Fruit fly (Drosophila melanogaster) whole organism, embryonic: Measurements from ENCODE around the gene RpL36.
A peak's percentile ranks its signal among the peaks of the same experiment; 100 is the strongest.

Experiments used
- CG1024 ChIP-seq: fragments of 200-800 bp; sonication (Bioruptor generic); IDR thresholded peaks from 2 replicates; pipeline ENCODE4 v1.3.6; 2022; ENCODE audit warnings: missing biosample characterization, missing genetic modification characterization
- CG11504 ChIP-seq: fragments of 200-800 bp; sonication (Bioruptor generic); optimal IDR thresholded peaks from 3 replicates; lab custom pipeline; 2019; ENCODE audit warnings: missing biosample characterization, mild to moderate bottlenecking, missing genetic modification characterization, moderate library complexity
- CG12219 ChIP-seq: fragments of 200-800 bp; sonication (Bioruptor generic); optimal IDR thresholded peaks from 3 replicates; lab custom pipeline; 2018; ENCODE audit warnings: missing biosample characterization, mild to moderate bottlenecking, missing genetic modification characterization
- CG13894 ChIP-seq: fragments of 200-800 bp; sonication (Bioruptor generic); optimal IDR thresholded peaks from 3 replicates; lab custom pipeline; 2018; ENCODE audit warnings: missing biosample characterization, mild to moderate bottlenecking, missing genetic modification characterization, moderate library complexity
- CG14014 ChIP-seq: fragments of 200-800 bp; sonication (Bioruptor generic); IDR thresholded peaks from 2 replicates; pipeline ENCODE4 v1.3.6; 2022; ENCODE audit warnings: missing biosample characterization, missing genetic modification characterization
- CG14710 ChIP-seq: fragments of 200-800 bp; sonication (Bioruptor generic); optimal IDR thresholded peaks from 3 replicates; lab custom pipeline; 2019; ENCODE audit warnings: missing biosample characterization, mild to moderate bottlenecking, missing genetic modification characterization, moderate library complexity
- CG15011 ChIP-seq: fragments of 200-800 bp; sonication (Bioruptor generic); optimal IDR thresholded peaks from 3 replicates; lab custom pipeline; 2018; ENCODE audit warnings: missing biosample characterization, mild to moderate bottlenecking, missing genetic modification characterization
- CG15269 ChIP-seq: fragments of 200-800 bp; sonication (Bioruptor generic); optimal IDR thresholded peaks from 2 replicates; lab custom pipeline; 2018; ENCODE audit warnings: missing biosample characterization, mild to moderate bottlenecking, missing genetic modification characterization, moderate library complexity
- CG15514 ChIP-seq: fragments of 200-800 bp; sonication (Bioruptor generic); optimal IDR thresholded peaks from 3 replicates; lab custom pipeline; 2017; ENCODE audit warnings: missing biosample characterization, missing genetic modification characterization, mild to moderate bottlenecking, moderate library complexity, missing genetic modification reagents
- CG17612 ChIP-seq: fragments of 200-800 bp; sonication (Bioruptor generic); IDR thresholded peaks from 2 replicates; pipeline ENCODE4 v1.3.6; 2022; ENCODE audit warnings: missing biosample characterization, missing genetic modification characterization
- CG18764 ChIP-seq: fragments of 200-800 bp; sonication (Bioruptor generic); optimal IDR thresholded peaks from 3 replicates; lab custom pipeline; 2016; ENCODE audit warnings: missing biosample characterization, missing genetic modification characterization
- CG31365 ChIP-seq: fragments of 200-800 bp; sonication (Bioruptor generic); optimal IDR thresholded peaks from 2 replicates; lab custom pipeline; 2018; ENCODE audit warnings: missing biosample characterization, mild to moderate bottlenecking, missing genetic modification characterization
- CG3163 ChIP-seq: fragments of 200-800 bp; sonication (Bioruptor generic); optimal IDR thresholded peaks from 3 replicates; lab custom pipeline; 2016; ENCODE audit warnings: missing biosample characterization, missing genetic modification characterization
- CG3407 ChIP-seq: fragments of 200-800 bp; sonication (Bioruptor generic); optimal IDR thresholded peaks from 2 replicates; lab custom pipeline; 2018; ENCODE audit warnings: missing biosample characterization, mild to moderate bottlenecking, missing genetic modification characterization
- CG3847 ChIP-seq: fragments of 200-800 bp; sonication (Bioruptor generic); IDR thresholded peaks from 2 replicates; pipeline ENCODE4 v1.3.6; 2022; ENCODE audit warnings: missing biosample characterization, missing genetic modification characterization
- CG4404 ChIP-seq: fragments of 200-800 bp; sonication (Bioruptor generic); IDR thresholded peaks from 2 replicates; pipeline ENCODE4 v1.3.6; 2022; ENCODE audit warnings: missing biosample characterization, missing genetic modification characterization
- CG6272 ChIP-seq: fragments of 200-800 bp; sonication (Bioruptor generic); IDR thresholded peaks from 2 replicates; pipeline ENCODE4 v1.3.6; 2022; ENCODE audit warnings: missing biosample characterization, missing genetic modification characterization
- CG6813 ChIP-seq: fragments of 200-800 bp; sonication (Bioruptor generic); optimal IDR thresholded peaks from 2 replicates; lab custom pipeline; 2017; ENCODE audit warnings: missing biosample characterization, missing genetic modification characterization, mild to moderate bottlenecking, moderate library complexity, missing genetic modification reagents
- CG7372 ChIP-seq: fragments of 200-800 bp; sonication (Bioruptor generic); IDR thresholded peaks from 2 replicates; pipeline ENCODE4 v1.3.6; 2022; ENCODE audit warnings: missing biosample characterization, missing genetic modification characterization
- CG7987 ChIP-seq: fragments of 200-800 bp; sonication (Bioruptor generic); optimal IDR thresholded peaks from 2 replicates; lab custom pipeline; 2018; ENCODE audit warnings: missing biosample characterization, mild to moderate bottlenecking, missing genetic modification characterization, moderate library complexity
- CG9609 ChIP-seq: fragments of 200-800 bp; sonication (Bioruptor generic); optimal IDR thresholded peaks from 3 replicates; lab custom pipeline; 2016; ENCODE audit warnings: missing biosample characterization, missing genetic modification characterization
- CG9797 ChIP-seq: fragments of 200-800 bp; sonication (Bioruptor generic); optimal IDR thresholded peaks from 3 replicates; lab custom pipeline; 2018; ENCODE audit warnings: missing biosample characterization, mild to moderate bottlenecking, missing genetic modification characterization
- CG9876 ChIP-seq: fragments of 200-800 bp; sonication (Bioruptor generic); optimal IDR thresholded peaks from 2 replicates; lab custom pipeline; 2016; ENCODE audit warnings: missing biosample characterization, missing genetic modification characterization
- Chrac-16 ChIP-seq: fragments of 200-800 bp; sonication (Bioruptor generic); optimal IDR thresholded peaks from 3 replicates; lab custom pipeline; 2016; ENCODE audit warnings: missing biosample characterization, missing genetic modification characterization
- Fer3 ChIP-seq: fragments of 200-800 bp; sonication (Bioruptor generic); optimal IDR thresholded peaks from 2 replicates; lab custom pipeline; 2018; ENCODE audit warnings: missing biosample characterization, mild to moderate bottlenecking, missing genetic modification characterization, moderate library complexity
- GATAe ChIP-seq: fragments of 200-800 bp; sonication (Bioruptor generic); conservative IDR thresholded peaks from 2 replicates; pipeline ENCODE4 v1.3.6; 2022; ENCODE audit warnings: missing biosample characterization, missing genetic modification characterization
- Hmr ChIP-seq: fragments of 200-800 bp; sonication (Bioruptor generic); optimal IDR thresholded peaks from 3 replicates; lab custom pipeline; 2017; ENCODE audit warnings: mild to moderate bottlenecking, missing biosample characterization, missing genetic modification reagents, missing genetic modification characterization
- Lpt ChIP-seq: fragments of >200 bp; optimal IDR thresholded peaks from 2 replicates; lab custom pipeline; 2018; ENCODE audit warnings: missing biosample characterization, missing genetic modification characterization
- Myb ChIP-seq: fragments of 200-800 bp; sonication (Bioruptor generic); optimal IDR thresholded peaks from 2 replicates; lab custom pipeline; 2016; ENCODE audit warnings: missing biosample characterization, missing genetic modification characterization
- Nf-YB ChIP-seq: fragments of 200-800 bp; sonication (Bioruptor generic); optimal IDR thresholded peaks from 3 replicates; lab custom pipeline; 2019; ENCODE audit warnings: missing biosample characterization, mild to moderate bottlenecking, missing genetic modification characterization, moderate library complexity
- Ravus ChIP-seq: fragments of 200-800 bp; sonication (Bioruptor generic); IDR thresholded peaks from 2 replicates; pipeline ENCODE4 v1.3.6; 2022; ENCODE audit warnings: missing biosample characterization, missing genetic modification characterization
- Xbp1 ChIP-seq: fragments of 200-800 bp; sonication (Bioruptor generic); optimal IDR thresholded peaks from 3 replicates; lab custom pipeline; 2016; ENCODE audit warnings: missing biosample characterization, mild to moderate bottlenecking, missing genetic modification characterization
- al ChIP-seq: fragments of 200-800 bp; sonication (Bioruptor generic); IDR thresholded peaks from 2 replicates; pipeline ENCODE4 v1.3.6; 2022; ENCODE audit warnings: missing biosample characterization, missing genetic modification characterization
- bsh ChIP-seq, 2 experiments: fragments of 200-800 bp; sonication (Bioruptor generic); optimal IDR thresholded peaks; 2 replicates each; lab custom pipeline; 2017 to 2018; ENCODE audit warnings: mild to moderate bottlenecking in 2 of 2, missing biosample characterization in 2 of 2, missing genetic modification characterization in 2 of 2, moderate library complexity in 1 of 2
- corto ChIP-seq: fragments of 200-800 bp; sonication (Bioruptor generic); optimal IDR thresholded peaks from 2 replicates; lab custom pipeline; 2016; ENCODE audit warnings: missing biosample characterization, mild to moderate bottlenecking, missing genetic modification characterization, moderate library complexity
- crc ChIP-seq: fragments of 200-800 bp; sonication (Bioruptor generic); optimal IDR thresholded peaks from 2 replicates; lab custom pipeline; 2016; ENCODE audit warnings: missing biosample characterization, missing genetic modification characterization
- cwo ChIP-seq: fragments of 200-800 bp; sonication (Bioruptor generic); optimal IDR thresholded peaks from 3 replicates; lab custom pipeline; 2017; ENCODE audit warnings: missing biosample characterization, missing genetic modification characterization, mild to moderate bottlenecking, moderate library complexity, missing genetic modification reagents
- dan ChIP-seq: fragments of 200-800 bp; sonication (Bioruptor generic); IDR thresholded peaks from 2 replicates; pipeline ENCODE4 v1.3.6; 2022; ENCODE audit warnings: missing biosample characterization, missing genetic modification characterization
- danr ChIP-seq: fragments of 200-800 bp; sonication (Bioruptor generic); IDR thresholded peaks from 2 replicates; pipeline ENCODE4 v1.3.6; 2022; ENCODE audit warnings: missing biosample characterization, missing genetic modification characterization
- dmrt11E ChIP-seq: fragments of 200-800 bp; sonication (Bioruptor generic); optimal IDR thresholded peaks from 3 replicates; lab custom pipeline; 2018; ENCODE audit warnings: missing biosample characterization, mild to moderate bottlenecking, missing genetic modification characterization, moderate library complexity
- ftz-f1 ChIP-seq: fragments of 200-800 bp; sonication (Bioruptor generic); optimal IDR thresholded peaks from 2 replicates; lab custom pipeline; 2016; ENCODE audit warnings: missing biosample characterization, missing genetic modification characterization
- hb ChIP-seq: fragments of 200-800 bp; sonication (Bioruptor generic); IDR thresholded peaks from 3 replicates; pipeline ENCODE4 v1.3.6; 2022; ENCODE audit warnings: missing biosample characterization, missing genetic modification characterization; ENCODE audit not compliant: partially characterized antibody
- ind ChIP-seq: fragments of 200-800 bp; sonication (Bioruptor generic); optimal IDR thresholded peaks from 3 replicates; lab custom pipeline; 2016; ENCODE audit warnings: missing biosample characterization, missing genetic modification characterization
- jing ChIP-seq: fragments of 200-800 bp; sonication (Bioruptor generic); optimal IDR thresholded peaks from 2 replicates; lab custom pipeline; 2018; ENCODE audit warnings: missing biosample characterization, mild to moderate bottlenecking, missing genetic modification characterization
- nerfin-2 ChIP-seq: fragments of 200-800 bp; sonication (Bioruptor generic); IDR thresholded peaks from 2 replicates; pipeline ENCODE4 v1.3.6; 2022; ENCODE audit warnings: missing biosample characterization, missing genetic modification characterization; ENCODE audit not compliant: partially characterized antibody
- pan ChIP-seq, 4 experiments: fragments of >200 bp in 3 of 4; fragments of 200-800 bp in 1 of 4; sonication (Bioruptor generic) in 1 of 4; optimal IDR thresholded peaks in 3 of 4; IDR thresholded peaks in 1 of 4; 2 replicates each; pipeline versions ENCODE4 v1.3.6 to Lab custom; 2017 to 2022; ENCODE audit warnings: missing biosample characterization in 2 of 4, missing genetic modification characterization in 2 of 4, mixed read lengths in 1 of 4
- sob ChIP-seq: fragments of 200-800 bp; sonication (Bioruptor generic); IDR thresholded peaks from 2 replicates; pipeline ENCODE4 v1.3.6; 2022; ENCODE audit warnings: missing biosample characterization, missing genetic modification characterization
- sqz ChIP-seq: fragments of 200-800 bp; sonication (Bioruptor generic); optimal IDR thresholded peaks from 3 replicates; lab custom pipeline; 2018; ENCODE audit warnings: missing biosample characterization, mild to moderate bottlenecking, missing genetic modification characterization
- wek ChIP-seq: fragments of 200-800 bp; sonication (Bioruptor generic); optimal IDR thresholded peaks from 3 replicates; lab custom pipeline; 2018; ENCODE audit warnings: missing biosample characterization, mild to moderate bottlenecking, missing genetic modification characterization, moderate library complexity

RpL36 gene

dm6 chrX:629239-629821 lies at the start of gene RpL36, which contains the start of gene Mybbp1A (continued):
- TF ChIP-seq CG7372 (GFP tag; lab: Robert Waterston, UW) (peak; percentile 54; the same call in 1 of the 2 replicates), bsh (GFP tag; optimal IDR thresholded peaks at IDR 0.05; lab: Kevin White, UChicago) (peak; percentile 57 to 58), Ravus (GFP tag; lab: Robert Waterston, UW) (no peak), CG15514 (GFP tag; lab: Kevin White, UChicago) (peak; percentile 93), CG6813 (GFP tag; lab: Kevin White, UChicago) (peak; percentile 63), danr (no peak), crc (GFP tag; lab: Kevin White, UChicago) (peak; percentile 52), CG4404 (GFP tag; lab: Robert Waterston, UW) (peak; percentile 31), Chrac-16 (GFP tag; lab: Kevin White, UChicago) (peak; percentile 51), corto (GFP tag; lab: Kevin White, UChicago) (no peak), CG14014 (GFP tag; lab: Robert Waterston, UW) (peak; percentile 69), CG17612 (GFP tag; lab: Robert Waterston, UW) (no peak), sob (GFP tag; lab: Robert Waterston, UW) (peak; percentile 80), sqz (GFP tag; lab: Kevin White, UChicago) (peak; percentile 71), CG12219 (peak; percentile 42), CG15011 (GFP tag; lab: Kevin White, UChicago) (peak; percentile 75), ftz-f1 (peak; percentile 54), CG18764 (peak; percentile 60), CG9609 (GFP tag; lab: Kevin White, UChicago) (peak; percentile 73), CG6272 (0 out of 2 replicates have a peak, but pooled peaks have one; percentile 30), CG31365 (tag; lab: Kevin White, UChicago) (peak; percentile 42), Myb (GFP tag; lab: Kevin White, UChicago) (peak; percentile 83), GATAe (GFP tag; lab: Robert Waterston, UW) (no peak), cwo (GFP tag; lab: Kevin White, UChicago) (peak; percentile 71), dan (GFP tag; lab: Robert Waterston, UW) (no peak), Fer3 (tag; lab: Kevin White, UChicago) (peak; percentile 66), CG11504 (tag; lab: Kevin White, UChicago) (no peak), Xbp1 (GFP tag; lab: Kevin White, UChicago) (peak; percentile 66), CG9876 (GFP tag; lab: Kevin White, UChicago) (peak; percentile 78), jing (GFP tag; lab: Kevin White, UChicago) (no peak), CG15269 (tag; lab: Kevin White, UChicago) (peak; percentile 60), CG9797 (GFP tag; lab: Kevin White, UChicago) (peak; percentile 68), nerfin-2 (GFP tag; lab: Robert Waterston, UW) (peak; percentile 83), Nf-YB (peak; percentile 52), CG3407 (peak; percentile 58), ind (GFP tag; lab: Kevin White, UChicago) (peak; percentile 53), Hmr (GFP tag; lab: Kevin White, UChicago) (peak; percentile 90), CG13894 (tag; lab: Kevin White, UChicago) (peak; percentile 68), Lpt (GFP tag; lab: Kevin White, UChicago) (no peak), al (GFP tag; lab: Robert Waterston, UW) (no peak), CG3163 (GFP tag; lab: Kevin White, UChicago) (peak; percentile 79), CG3847 (peak; percentile 79), hb (peak; percentile 93), dmrt11E (tag; lab: Kevin White, UChicago) (peak; percentile 66), wek (GFP tag; lab: Kevin White, UChicago) (peak; percentile 72), pan (optimal IDR thresholded peaks at IDR 0.05; lab: Kevin White, UChicago) (no peak), pan (GFP tag; optimal IDR thresholded peaks at IDR 0.05 in 1 of 2, IDR thresholded peaks at IDR 0.05 in 1 of 2) (peak in 1 of 2 experiments; percentile 67), CG7987 (GFP tag; lab: Kevin White, UChicago) (peak; percentile 87), CG1024 (GFP tag; lab: Robert Waterston, UW) (peak; percentile 29; the same call in 1 of the 2 replicates), CG14710 (tag; lab: Kevin White, UChicago) (peak; percentile 81)
